Worm (Caenorhabditis elegans) whole organism, mixed stage, embryonic: ENCODE results near the gene elo-1.

Source experiments
- M03D4.4 ChIP-seq: sonication (generic microtip); optimal IDR thresholded peaks from 2 replicates; lab custom pipeline; 2017; ENCODE audit warnings: mild to moderate bottlenecking, missing genetic modification characterization, missing compliant biosample characterization
- ceh-39 ChIP-seq: fragments of 150-350 bp; optimal IDR thresholded peaks from 2 replicates; lab custom pipeline; 2014; ENCODE audit warnings: missing biosample characterization, missing genetic modification characterization
- elt-3 ChIP-seq: fragments of 150-350 bp; optimal IDR thresholded peaks from 2 replicates; lab custom pipeline; 2014; ENCODE audit warnings: missing biosample characterization, missing genetic modification characterization
- lin-32 ChIP-seq: fragments of 200-800 bp; sonication (Bioruptor generic); optimal IDR thresholded peaks from 2 replicates; lab custom pipeline; 2018; ENCODE audit warnings: mild to moderate bottlenecking, missing genetic modification characterization, missing compliant biosample characterization
- lsy-2 ChIP-seq: fragments of 150-350 bp; optimal IDR thresholded peaks from 2 replicates; lab custom pipeline; 2014; ENCODE audit warnings: missing biosample characterization, missing genetic modification characterization
- mep-1 ChIP-seq: fragments of 150-350 bp; optimal IDR thresholded peaks from 2 replicates; lab custom pipeline; 2017; ENCODE audit warnings: missing biosample characterization, missing genetic modification reagents, missing genetic modification characterization, inconsistent platforms
- nhr-12 ChIP-seq: fragments of 150-350 bp; optimal IDR thresholded peaks from 2 replicates; lab custom pipeline; 2014; ENCODE audit warnings: missing biosample characterization, missing genetic modification characterization
- nhr-76 ChIP-seq: sonication (generic microtip); optimal IDR thresholded peaks from 2 replicates; lab custom pipeline; 2017; ENCODE audit warnings: missing biosample characterization, missing genetic modification characterization
- sem-2 ChIP-seq: fragments of 200-800 bp; sonication (Bioruptor generic); optimal IDR thresholded peaks from 2 replicates; lab custom pipeline; 2018; ENCODE audit warnings: mild to moderate bottlenecking, missing genetic modification characterization, missing compliant biosample characterization
- snpc-4 ChIP-seq: fragments of 150-350 bp; optimal IDR thresholded peaks from 2 replicates; lab custom pipeline; 2014; ENCODE audit warnings: missing biosample characterization, missing genetic modification characterization
- sptf-1 ChIP-seq: sonication (generic microtip); optimal IDR thresholded peaks from 2 replicates; lab custom pipeline; 2017; ENCODE audit warnings: mild to moderate bottlenecking, missing genetic modification characterization, moderate library complexity, missing compliant biosample characterization
- zip-8 ChIP-seq: fragments of 150-350 bp; optimal IDR thresholded peaks from 2 replicates; lab custom pipeline; 2014; ENCODE audit warnings: missing biosample characterization, missing genetic modification characterization
- ztf-11 ChIP-seq: fragments of 150-350 bp; optimal IDR thresholded peaks from 2 replicates; lab custom pipeline; 2014; ENCODE audit warnings: missing biosample characterization, missing genetic modification characterization

ce11 chrIV:9563529-9564376 is 37.6 kb downstream of the elo-1 start:
- TF ChIP-seq lin-32 (GFP tag; lab: Kevin White, UChicago) (no peak), nhr-12 (tag; lab: Kevin White, UChicago) (no peak), zip-8 (no peak), ztf-11 (tag; lab: Kevin White, UChicago) (no peak), mep-1 (tag; lab: Kevin White, UChicago) (no peak), snpc-4 (tag; lab: Kevin White, UChicago) (no peak), elt-3 (tag; lab: Kevin White, UChicago) (no peak), ceh-39 (tag; lab: Kevin White, UChicago) (no peak), M03D4.4 (tag; lab: Kevin White, UChicago) (no peak), lsy-2 (tag; lab: Kevin White, UChicago) (no peak), nhr-76 (tag; lab: Kevin White, UChicago) (no peak), sem-2 (GFP tag; lab: Kevin White, UChicago) (no peak), sptf-1 (tag; lab: Kevin White, UChicago) (no peak)
